Fruit fly (Drosophila melanogaster) whole organism, prepupa: ENCODE results near the gene Tlk.
A peak's percentile ranks its signal among the peaks of the same experiment; 100 is the strongest.

Experiments
- Blimp-1 ChIP-seq: fragments of 200-800 bp; sonication (Bioruptor generic); optimal IDR thresholded peaks from 3 replicates; lab custom pipeline; 2017; ENCODE audit warnings: missing biosample characterization, missing genetic modification characterization, mild to moderate bottlenecking, moderate library complexity, missing genetic modification reagents
- CG11294 ChIP-seq: fragments of 200-800 bp; sonication (Bioruptor generic); IDR thresholded peaks from 2 replicates; pipeline ENCODE4 v1.3.6; 2022; ENCODE audit warnings: missing biosample characterization, missing genetic modification characterization
- CG11762 ChIP-seq: fragments of 200-800 bp; sonication (Bioruptor generic); optimal IDR thresholded peaks from 3 replicates; lab custom pipeline; 2016; ENCODE audit warnings: missing biosample characterization, missing genetic modification characterization; ENCODE audit not compliant: insufficient read depth
- CG11902 ChIP-seq: fragments of 200-800 bp; sonication (Bioruptor generic); optimal IDR thresholded peaks from 3 replicates; lab custom pipeline; 2016; ENCODE audit warnings: missing biosample characterization, missing genetic modification characterization
- CG1621 ChIP-seq: fragments of 200-800 bp; sonication (Bioruptor generic); optimal IDR thresholded peaks from 3 replicates; lab custom pipeline; 2018; ENCODE audit warnings: missing biosample characterization, mild to moderate bottlenecking, missing genetic modification characterization
- CG16779 ChIP-seq: fragments of 200-800 bp; sonication (Bioruptor generic); optimal IDR thresholded peaks from 3 replicates; lab custom pipeline; 2017; ENCODE audit warnings: missing biosample characterization, mild to moderate bottlenecking, missing genetic modification characterization
- CG3032 ChIP-seq: fragments of 200-800 bp; optimal IDR thresholded peaks from 2 replicates; lab custom pipeline; 2019; ENCODE audit warnings: missing biosample characterization, mild to moderate bottlenecking, missing genetic modification characterization, moderate library complexity
- CG31627 ChIP-seq: fragments of 200-800 bp; sonication (Bioruptor generic); optimal IDR thresholded peaks from 3 replicates; lab custom pipeline; 2016; ENCODE audit warnings: missing biosample characterization, missing genetic modification characterization
- CG32006 ChIP-seq: fragments of 200-800 bp; sonication (Bioruptor generic); optimal IDR thresholded peaks from 3 replicates; lab custom pipeline; 2017; ENCODE audit warnings: missing biosample characterization, mild to moderate bottlenecking, missing genetic modification characterization
- CG34406 ChIP-seq: fragments of 200-800 bp; sonication (Bioruptor generic); optimal IDR thresholded peaks from 3 replicates; lab custom pipeline; 2016; ENCODE audit warnings: missing biosample characterization, missing genetic modification characterization
- CG3919 ChIP-seq: fragments of 200-800 bp; sonication (Bioruptor generic); optimal IDR thresholded peaks from 3 replicates; lab custom pipeline; 2016; ENCODE audit warnings: missing biosample characterization, missing genetic modification characterization
- CG4318 ChIP-seq: fragments of 200-800 bp; sonication (Bioruptor generic); optimal IDR thresholded peaks from 3 replicates; lab custom pipeline; 2017; ENCODE audit warnings: missing biosample characterization, mild to moderate bottlenecking, missing genetic modification characterization
- CG6163 ChIP-seq: fragments of 200-800 bp; sonication (Bioruptor generic); IDR thresholded peaks from 3 replicates; pipeline ENCODE4 v1.3.6; 2022; ENCODE audit warnings: missing biosample characterization, missing genetic modification characterization
- CG6808 ChIP-seq: fragments of 200-800 bp; sonication (Bioruptor generic); optimal IDR thresholded peaks from 3 replicates; lab custom pipeline; 2017; ENCODE audit warnings: missing biosample characterization, missing genetic modification characterization, mild to moderate bottlenecking, moderate library complexity, missing genetic modification reagents
- CG6854 ChIP-seq: fragments of 200-800 bp; sonication (Bioruptor generic); optimal IDR thresholded peaks from 2 replicates; lab custom pipeline; 2017; ENCODE audit warnings: missing biosample characterization, mild to moderate bottlenecking, missing genetic modification characterization
- CG7368 ChIP-seq: fragments of 200-800 bp; sonication (Bioruptor generic); optimal IDR thresholded peaks from 3 replicates; lab custom pipeline; 2016; ENCODE audit warnings: missing biosample characterization, missing genetic modification characterization
- CG8119 ChIP-seq: fragments of 200-800 bp; sonication (Bioruptor generic); IDR thresholded peaks from 3 replicates; pipeline ENCODE4 v1.3.6; 2022; ENCODE audit warnings: missing biosample characterization, missing genetic modification characterization
- CG8319 ChIP-seq: fragments of 200-800 bp; sonication (Bioruptor generic); optimal IDR thresholded peaks from 3 replicates; lab custom pipeline; 2016; ENCODE audit warnings: missing biosample characterization, missing genetic modification characterization
- CG8632 ChIP-seq: fragments of 200-800 bp; sonication (Bioruptor generic); optimal IDR thresholded peaks from 3 replicates; lab custom pipeline; 2016; ENCODE audit warnings: missing biosample characterization, missing genetic modification characterization
- CG9139 ChIP-seq: fragments of 200-800 bp; sonication (Bioruptor generic); optimal IDR thresholded peaks from 3 replicates; lab custom pipeline; 2017; ENCODE audit warnings: missing biosample characterization, mild to moderate bottlenecking, missing genetic modification characterization
- Eip75B ChIP-seq: fragments of 200-800 bp; sonication (Bioruptor generic); optimal IDR thresholded peaks from 3 replicates; lab custom pipeline; 2016; ENCODE audit warnings: missing biosample characterization, missing genetic modification characterization
- Eip78C ChIP-seq: fragments of 200-800 bp; sonication (Bioruptor generic); peaks from one replicate; lab custom pipeline; 2016; ENCODE audit warnings: missing biosample characterization, missing genetic modification characterization
- Ets96B ChIP-seq: fragments of 200-800 bp; optimal IDR thresholded peaks from 2 replicates; lab custom pipeline; 2019; ENCODE audit warnings: missing biosample characterization, mild to moderate bottlenecking, missing genetic modification characterization, moderate library complexity
- Hr38 ChIP-seq: sonication (Bioruptor generic); optimal IDR thresholded peaks from 2 replicates; lab custom pipeline; 2016; ENCODE audit warnings: missing biosample characterization, missing genetic modification characterization
- Hr39 ChIP-seq: fragments of 200-800 bp; sonication (Bioruptor generic); optimal IDR thresholded peaks from 2 replicates; lab custom pipeline; 2016; ENCODE audit warnings: missing biosample characterization, missing genetic modification characterization
- Hr4 ChIP-seq: fragments of 200-800 bp; sonication (Bioruptor generic); optimal IDR thresholded peaks from 3 replicates; lab custom pipeline; 2016; ENCODE audit warnings: missing biosample characterization, missing genetic modification characterization
- Lpt ChIP-seq: fragments of 200-800 bp; sonication (Bioruptor generic); optimal IDR thresholded peaks from 3 replicates; lab custom pipeline; 2016; ENCODE audit warnings: missing biosample characterization, missing genetic modification characterization
- OdsH ChIP-seq: fragments of 200-800 bp; sonication (Bioruptor generic); optimal IDR thresholded peaks from 3 replicates; lab custom pipeline; 2016; ENCODE audit warnings: missing biosample characterization, missing genetic modification characterization
- Sox15 ChIP-seq: fragments of 200-800 bp; sonication (Bioruptor generic); optimal IDR thresholded peaks from 3 replicates; lab custom pipeline; 2016; ENCODE audit warnings: missing biosample characterization, missing genetic modification characterization
- acj6 ChIP-seq: fragments of 200-800 bp; sonication (Bioruptor generic); optimal IDR thresholded peaks from 3 replicates; lab custom pipeline; 2016; ENCODE audit warnings: missing biosample characterization, missing genetic modification characterization
- cyc ChIP-seq: fragments of 200-800 bp; sonication (Bioruptor generic); optimal IDR thresholded peaks from 3 replicates; lab custom pipeline; 2016; ENCODE audit warnings: missing biosample characterization, missing genetic modification characterization
- dac ChIP-seq: fragments of 200-800 bp; sonication (Bioruptor generic); optimal IDR thresholded peaks from 2 replicates; lab custom pipeline; 2017; ENCODE audit warnings: missing biosample characterization, mild to moderate bottlenecking, missing genetic modification characterization
- dsx ChIP-seq: fragments of 200-800 bp; optimal IDR thresholded peaks from 3 replicates; lab custom pipeline; 2019; ENCODE audit warnings: missing biosample characterization, mild to moderate bottlenecking, missing genetic modification characterization, moderate library complexity; ENCODE audit not compliant: poor library complexity, severe bottlenecking
- eg ChIP-seq: fragments of 200-800 bp; sonication (Bioruptor generic); IDR thresholded peaks from 3 replicates; pipeline ENCODE4 v1.3.6; 2022; ENCODE audit warnings: missing biosample characterization, missing genetic modification characterization
- esn ChIP-seq: fragments of 200-800 bp; sonication (Bioruptor generic); optimal IDR thresholded peaks from 2 replicates; lab custom pipeline; 2016; ENCODE audit warnings: missing biosample characterization, mild to moderate bottlenecking, missing genetic modification characterization, moderate library complexity
- fd59A ChIP-seq: fragments of 200-800 bp; sonication (Bioruptor generic); optimal IDR thresholded peaks from 2 replicates; lab custom pipeline; 2017; ENCODE audit warnings: missing biosample characterization, mild to moderate bottlenecking, missing genetic modification characterization, missing genetic modification reagents
- fd85E ChIP-seq: fragments of 200-800 bp; sonication (Bioruptor generic); optimal IDR thresholded peaks from 3 replicates; lab custom pipeline; 2016; ENCODE audit warnings: missing biosample characterization, missing genetic modification characterization
- lz ChIP-seq: fragments of 200-800 bp; sonication (Bioruptor generic); optimal IDR thresholded peaks from 3 replicates; lab custom pipeline; 2016; ENCODE audit warnings: missing biosample characterization, missing genetic modification characterization
- salr ChIP-seq, 2 experiments: fragments of 200-800 bp; sonication (Bioruptor generic); optimal IDR thresholded peaks; 3 replicates each; lab custom pipeline; 2016 to 2018; ENCODE audit warnings: missing biosample characterization in 2 of 2, missing genetic modification characterization in 2 of 2, mild to moderate bottlenecking in 1 of 2
- spab ChIP-seq: fragments of 200-800 bp; sonication (Bioruptor generic); optimal IDR thresholded peaks from 2 replicates; lab custom pipeline; 2017; ENCODE audit warnings: missing biosample characterization, mild to moderate bottlenecking, missing genetic modification characterization, missing genetic modification reagents
- ss ChIP-seq, 2 experiments: fragments of 200-800 bp; sonication (Bioruptor generic); optimal IDR thresholded peaks; 2 replicates in 1 of 2; 3 replicates in 1 of 2; lab custom pipeline; 2017 to 2018; ENCODE audit warnings: mild to moderate bottlenecking in 2 of 2, missing biosample characterization in 2 of 2, missing genetic modification characterization in 2 of 2, moderate library complexity in 1 of 2
- svp ChIP-seq: fragments of 200-800 bp; sonication (Bioruptor generic); peaks from one replicate; lab custom pipeline; 2016; ENCODE audit warnings: missing biosample characterization, missing genetic modification characterization
- vri ChIP-seq: fragments of 200-800 bp; sonication (Bioruptor generic); optimal IDR thresholded peaks from 3 replicates; lab custom pipeline; 2016; ENCODE audit warnings: missing biosample characterization, mild to moderate bottlenecking, missing genetic modification characterization

Tlk gene

dm6 chrX:3681729-3682482, 37.9 kb upstream of the Tlk start (continued):
- TF ChIP-seq CG34406: peak; percentile 95
- peak; percentile 95 for TF ChIP-seq Hr4
- peak; percentile 92 for TF ChIP-seq lz (GFP tag; lab: Kevin White, UChicago)
- TF ChIP-seq OdsH (GFP tag; lab: Kevin White, UChicago): peak; percentile 96
- TF ChIP-seq acj6 (GFP tag; lab: Kevin White, UChicago): peak; percentile 94
- peak; percentile 89 to 95 for TF ChIP-seq ss (GFP tag; optimal IDR thresholded peaks at IDR 0.05; lab: Kevin White, UChicago)
- peak; percentile 86 for TF ChIP-seq CG31627
- peak; percentile 92 for TF ChIP-seq CG3032 (tag; lab: Kevin White, UChicago)
- TF ChIP-seq CG6163 (GFP tag; lab: Robert Waterston, UW): peak; percentile 97
- TF ChIP-seq cyc (GFP tag; lab: Kevin White, UChicago): peak; percentile 85
- peak; percentile 86 for TF ChIP-seq CG11294
- TF ChIP-seq Blimp-1: peak; percentile 47
- peak; percentile 94 for TF ChIP-seq CG8632 (GFP tag; lab: Kevin White, UChicago)
- peak; percentile 97 for TF ChIP-seq svp (GFP tag; lab: Kevin White, UChicago)
- TF ChIP-seq CG6854: peak; percentile 71
- TF ChIP-seq salr (GFP tag; optimal IDR thresholded peaks at IDR 0.05; lab: Kevin White, UChicago): peak; percentile 88 to 90
- TF ChIP-seq dsx (GFP tag; lab: Kevin White, UChicago): peak; percentile 94
- peak; percentile 92 for TF ChIP-seq spab
- TF ChIP-seq Lpt (GFP tag; lab: Kevin White, UChicago): peak; percentile 95
- TF ChIP-seq fd85E (GFP tag; lab: Kevin White, UChicago): peak; percentile 87

dm6 chrX:3682483-3682813, 37.4 kb upstream of the Tlk start:
- peak; percentile 2 for TF ChIP-seq Eip75B
- peak; percentile 78 for TF ChIP-seq svp (GFP tag; lab: Kevin White, UChicago)
- TF ChIP-seq Blimp-1: no peak
- TF ChIP-seq ss (GFP tag; optimal IDR thresholded peaks at IDR 0.05; lab: Kevin White, UChicago): peak in 1 of 2 experiments; percentile 8
- TF ChIP-seq CG34406: no peak

DNA sequence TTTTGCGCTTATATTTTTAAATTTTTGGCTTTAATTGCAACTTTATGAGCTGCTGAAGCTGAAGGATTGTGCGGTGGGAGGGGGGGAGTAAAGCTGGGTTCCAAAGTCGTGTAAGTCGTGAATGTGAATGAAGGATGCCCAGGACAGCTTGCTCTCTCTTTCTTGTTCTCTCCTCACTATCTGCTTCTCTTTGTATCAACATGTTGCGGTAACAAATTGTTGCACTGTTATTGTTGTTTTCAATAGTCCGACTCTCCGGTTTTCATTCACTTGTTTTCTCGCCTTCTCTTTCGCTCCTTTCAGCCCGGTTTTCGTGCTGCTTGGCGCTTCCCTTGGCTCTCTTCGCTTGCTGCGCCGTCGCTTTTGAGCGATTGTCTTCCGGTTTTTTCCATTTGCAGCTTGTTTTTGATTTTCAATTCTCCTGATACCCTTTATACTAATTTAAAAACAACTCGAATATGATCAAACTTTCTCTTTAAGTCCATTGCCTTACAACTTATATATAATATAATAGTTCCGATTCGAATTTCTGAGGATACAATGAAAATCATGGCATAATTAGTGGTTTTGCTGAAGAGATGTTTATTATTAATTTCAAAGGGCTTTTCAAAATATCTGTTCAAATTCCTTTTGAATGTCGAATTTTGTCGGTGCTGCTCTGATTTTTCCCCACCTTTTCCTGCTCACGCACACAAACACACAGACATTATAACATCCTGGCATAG, 34.8 kb upstream of the Tlk start:
- TF ChIP-seq ss (GFP tag; optimal IDR thresholded peaks at IDR 0.05; lab: Kevin White, UChicago) (peak; percentile 59 to 81), esn (GFP tag; lab: Kevin White, UChicago) (peak; percentile 78), Ets96B (tag; lab: Kevin White, UChicago) (peak; percentile 76), lz (GFP tag; lab: Kevin White, UChicago) (peak; percentile 79), Eip78C (GFP tag; lab: Kevin White, UChicago) (peak; percentile 93), CG4318 (GFP tag; lab: Kevin White, UChicago) (peak; percentile 81), CG16779 (tag; lab: Kevin White, UChicago) (peak; percentile 67), svp (GFP tag; lab: Kevin White, UChicago) (peak; percentile 84), CG11762 (GFP tag; lab: Kevin White, UChicago) (peak; percentile 30), fd85E (GFP tag; lab: Kevin White, UChicago) (no peak), CG9139 (GFP tag; lab: Kevin White, UChicago) (no peak), CG6808 (GFP tag; lab: Kevin White, UChicago) (peak; percentile 28), Lpt (GFP tag; lab: Kevin White, UChicago) (peak; percentile 65), Hr4 (peak; percentile 77), Hr39 (GFP tag; lab: Kevin White, UChicago) (peak; percentile 64), CG3919 (GFP tag; lab: Kevin White, UChicago) (peak; percentile 64), fd59A (peak; percentile 88), Sox15 (GFP tag; lab: Kevin White, UChicago) (peak; percentile 66), eg (GFP tag; lab: Robert Waterston, UW) (0 out of 3 replicates have a peak, but pooled peaks have one; percentile 34), CG7368 (GFP tag; lab: Kevin White, UChicago) (no peak), CG8319 (GFP tag; lab: Kevin White, UChicago) (peak; percentile 2), dac (GFP tag; lab: Kevin White, UChicago) (peak; percentile 50), CG8119 (GFP tag; lab: Robert Waterston, UW) (peak; percentile 74), cyc (GFP tag; lab: Kevin White, UChicago) (peak; percentile 41), spab (peak; percentile 35), vri (GFP tag; lab: Kevin White, UChicago) (peak; percentile 51), CG1621 (tag; lab: Kevin White, UChicago) (peak; percentile 72), CG31627 (peak; percentile 58), CG11902 (GFP tag; lab: Kevin White, UChicago) (peak; percentile 3), Hr38 (no peak), CG6854 (no peak), CG3032 (tag; lab: Kevin White, UChicago) (peak; percentile 88), CG32006 (GFP tag; lab: Kevin White, UChicago) (peak; percentile 89), CG34406 (peak; percentile 76)
